Fruit fly (Drosophila melanogaster) whole organism, embryonic: Measurements from ENCODE around the gene rut.
A peak's percentile ranks its signal among the peaks of the same experiment; 100 is the strongest.

Source experiments
- ATbp ChIP-seq: fragments of 200-800 bp; sonication (Bioruptor generic); optimal IDR thresholded peaks from 2 replicates; lab custom pipeline; 2017; ENCODE audit warnings: missing biosample characterization, mild to moderate bottlenecking, missing genetic modification characterization, missing genetic modification reagents
- Aef1 ChIP-seq: fragments of 200-800 bp; sonication (Bioruptor generic); IDR thresholded peaks from 3 replicates; pipeline ENCODE4 v1.3.6; 2022; ENCODE audit warnings: missing biosample characterization, missing genetic modification characterization
- CG10654 ChIP-seq: fragments of 200-800 bp; sonication (Bioruptor generic); optimal IDR thresholded peaks from 2 replicates; lab custom pipeline; 2016; ENCODE audit warnings: missing biosample characterization, missing genetic modification characterization
- CG11504 ChIP-seq: fragments of 200-800 bp; sonication (Bioruptor generic); optimal IDR thresholded peaks from 3 replicates; lab custom pipeline; 2019; ENCODE audit warnings: missing biosample characterization, mild to moderate bottlenecking, missing genetic modification characterization, moderate library complexity
- CG11695 ChIP-seq: fragments of 200-800 bp; sonication (Bioruptor generic); IDR thresholded peaks from 3 replicates; pipeline ENCODE4 v1.3.6; 2022; ENCODE audit warnings: missing biosample characterization, missing genetic modification characterization
- CG14667 ChIP-seq: fragments of 200-800 bp; sonication (Bioruptor generic); IDR thresholded peaks from 2 replicates; pipeline ENCODE4 v1.3.6; 2022; ENCODE audit warnings: missing biosample characterization, missing genetic modification characterization
- CG17328 ChIP-seq: fragments of 200-800 bp; sonication (Bioruptor generic); IDR thresholded peaks from 2 replicates; pipeline ENCODE4 v1.3.6; 2022; ENCODE audit warnings: missing biosample characterization, missing genetic modification characterization
- CG2120 ChIP-seq: fragments of 200-800 bp; sonication (Bioruptor generic); optimal IDR thresholded peaks from 3 replicates; lab custom pipeline; 2016; ENCODE audit warnings: missing biosample characterization, missing genetic modification characterization
- CG32767 ChIP-seq: fragments of 200-800 bp; sonication (Bioruptor generic); IDR thresholded peaks from 2 replicates; pipeline ENCODE4 v1.3.6; 2022; ENCODE audit warnings: missing biosample characterization, missing genetic modification characterization
- CG4617 ChIP-seq: fragments of 200-800 bp; sonication (Bioruptor generic); optimal IDR thresholded peaks from 3 replicates; lab custom pipeline; 2016; ENCODE audit warnings: missing biosample characterization, missing genetic modification characterization, borderline replicate concordance
- CG4707 ChIP-seq: fragments of 200-800 bp; sonication (Bioruptor generic); optimal IDR thresholded peaks from 2 replicates; lab custom pipeline; 2018; ENCODE audit warnings: missing biosample characterization, mild to moderate bottlenecking, missing genetic modification characterization, moderate library complexity
- CG4730 ChIP-seq: fragments of 200-800 bp; sonication (Bioruptor generic); IDR thresholded peaks from 2 replicates; pipeline ENCODE4 v1.3.6; 2022; ENCODE audit warnings: missing biosample characterization, missing genetic modification characterization
- CG6765 ChIP-seq: fragments of 200-800 bp; sonication (Bioruptor generic); optimal IDR thresholded peaks from 3 replicates; lab custom pipeline; 2017; ENCODE audit warnings: missing biosample characterization, mild to moderate bottlenecking, missing genetic modification characterization
- CG8281 ChIP-seq: fragments of 200-800 bp; sonication (Bioruptor generic); optimal IDR thresholded peaks from 2 replicates; lab custom pipeline; 2018; ENCODE audit warnings: missing biosample characterization, mild to moderate bottlenecking, missing genetic modification characterization, moderate library complexity
- CG8924 ChIP-seq: fragments of 200-800 bp; optimal IDR thresholded peaks from 3 replicates; lab custom pipeline; 2019; ENCODE audit warnings: missing biosample characterization, mild to moderate bottlenecking, missing genetic modification characterization, moderate library complexity
- CG9609 ChIP-seq: fragments of 200-800 bp; sonication (Bioruptor generic); optimal IDR thresholded peaks from 3 replicates; lab custom pipeline; 2016; ENCODE audit warnings: missing biosample characterization, missing genetic modification characterization
- CTCF ChIP-seq: fragments of 200-800 bp; sonication (Bioruptor generic); optimal IDR thresholded peaks from 2 replicates; lab custom pipeline; 2017; ENCODE audit warnings: missing biosample characterization, mild to moderate bottlenecking, missing genetic modification characterization, moderate library complexity
- Dbx ChIP-seq: fragments of 200-800 bp; sonication (Bioruptor generic); IDR thresholded peaks from 3 replicates; pipeline ENCODE4 v1.3.6; 2022; ENCODE audit warnings: missing biosample characterization, missing genetic modification characterization
- Gsc ChIP-seq: fragments of 200-800 bp; sonication (Bioruptor generic); IDR thresholded peaks from 2 replicates; pipeline ENCODE4 v1.3.6; 2022; ENCODE audit warnings: missing biosample characterization, missing genetic modification characterization
- Gug ChIP-seq: fragments of 200-800 bp; sonication (Bioruptor generic); IDR thresholded peaks from 4 replicates; pipeline ENCODE4 v1.3.6; 2022; ENCODE audit warnings: missing biosample characterization, missing genetic modification characterization
- H2.0 ChIP-seq: fragments of 200-800 bp; sonication (Bioruptor generic); IDR thresholded peaks from 2 replicates; pipeline ENCODE4 v1.3.6; 2022; ENCODE audit warnings: missing biosample characterization, missing genetic modification characterization
- HmgZ ChIP-seq: fragments of 200-800 bp; sonication (Bioruptor generic); optimal IDR thresholded peaks from 2 replicates; lab custom pipeline; 2018; ENCODE audit warnings: missing biosample characterization, mild to moderate bottlenecking, missing genetic modification characterization
- Hr39 ChIP-seq: fragments of >200 bp; optimal IDR thresholded peaks from 2 replicates; lab custom pipeline; 2017
- Hsf ChIP-seq: fragments of 200-800 bp; sonication (Bioruptor generic); optimal IDR thresholded peaks from 3 replicates; lab custom pipeline; 2016; ENCODE audit warnings: missing biosample characterization, missing genetic modification characterization
- Mad ChIP-seq: fragments of 200-800 bp; sonication (Bioruptor generic); optimal IDR thresholded peaks from 2 replicates; lab custom pipeline; 2016; ENCODE audit warnings: missing biosample characterization, missing genetic modification characterization
- Nf-YA ChIP-seq: fragments of 200-800 bp; sonication (Bioruptor generic); IDR thresholded peaks from 2 replicates; pipeline ENCODE4 v1.3.6; 2022; ENCODE audit warnings: missing biosample characterization, missing genetic modification characterization
- Ptx1 ChIP-seq: fragments of 200-800 bp; sonication (Bioruptor generic); IDR thresholded peaks from 2 replicates; pipeline ENCODE4 v1.3.6; 2022; ENCODE audit warnings: missing biosample characterization, missing genetic modification characterization
- Sox102F ChIP-seq: fragments of 200-800 bp; sonication (Bioruptor generic); optimal IDR thresholded peaks from 2 replicates; lab custom pipeline; 2018; ENCODE audit warnings: missing biosample characterization, mild to moderate bottlenecking, missing genetic modification characterization, moderate library complexity
- Usf ChIP-seq: fragments of 200-800 bp; sonication (Bioruptor generic); optimal IDR thresholded peaks from 2 replicates; lab custom pipeline; 2017; ENCODE audit warnings: missing genotype, missing biosample characterization, missing genetic modification characterization
- Xrp1 ChIP-seq: fragments of 200-800 bp; sonication (Bioruptor generic); IDR thresholded peaks from 2 replicates; pipeline ENCODE4 v1.3.6; 2022; ENCODE audit warnings: missing biosample characterization, missing genetic modification characterization
- al ChIP-seq: fragments of 200-800 bp; sonication (Bioruptor generic); IDR thresholded peaks from 2 replicates; pipeline ENCODE4 v1.3.6; 2022; ENCODE audit warnings: missing biosample characterization, missing genetic modification characterization
- az2 ChIP-seq: fragments of 200-800 bp; sonication (Bioruptor generic); optimal IDR thresholded peaks from 3 replicates; lab custom pipeline; 2016; ENCODE audit warnings: missing biosample characterization, missing genetic modification characterization
- bcd ChIP-seq: fragments of 200-800 bp; sonication (Bioruptor generic); optimal IDR thresholded peaks from 2 replicates; lab custom pipeline; 2017; ENCODE audit warnings: missing biosample characterization, mild to moderate bottlenecking, missing genetic modification characterization
- bigmax ChIP-seq: fragments of 200-800 bp; sonication (Bioruptor generic); optimal IDR thresholded peaks from 2 replicates; lab custom pipeline; 2018; ENCODE audit warnings: missing biosample characterization, mild to moderate bottlenecking, missing genetic modification characterization
- ci ChIP-seq: fragments of 200-800 bp; sonication (Bioruptor generic); IDR thresholded peaks from 3 replicates; pipeline ENCODE4 v1.3.6; 2022; ENCODE audit warnings: missing biosample characterization, missing genetic modification characterization
- ewg ChIP-seq: fragments of 200-800 bp; sonication (Bioruptor generic); optimal IDR thresholded peaks from 3 replicates; lab custom pipeline; 2017; ENCODE audit warnings: mild to moderate bottlenecking, missing biosample characterization, missing genetic modification reagents, missing genetic modification characterization
- gcm ChIP-seq: fragments of 200-800 bp; sonication (Bioruptor generic); optimal IDR thresholded peaks from 2 replicates; lab custom pipeline; 2019; ENCODE audit warnings: missing biosample characterization, mild to moderate bottlenecking, missing genetic modification characterization, moderate library complexity
- kay ChIP-seq: fragments of 200-800 bp; sonication (Bioruptor generic); optimal IDR thresholded peaks from 2 replicates; lab custom pipeline; 2016; ENCODE audit warnings: missing biosample characterization, missing genetic modification characterization
- p53 ChIP-seq: fragments of 200-800 bp; sonication (Bioruptor generic); optimal IDR thresholded peaks from 2 replicates; lab custom pipeline; 2016; ENCODE audit warnings: missing biosample characterization, missing genetic modification characterization
- pho ChIP-seq: fragments of 200-800 bp; sonication (Bioruptor generic); optimal IDR thresholded peaks from 2 replicates; lab custom pipeline; 2016; ENCODE audit warnings: missing biosample characterization, missing genetic modification characterization
- prd ChIP-seq, 3 experiments: fragments of >200 bp in 2 of 3; fragments of 200-800 bp in 1 of 3; sonication (Bioruptor generic) in 1 of 3; optimal IDR thresholded peaks in 2 of 3; IDR thresholded peaks in 1 of 3; 2 replicates in 2 of 3; 3 replicates in 1 of 3; pipeline versions ENCODE4 v1.3.6 to Lab custom; 2017 to 2022; ENCODE audit warnings: missing biosample characterization in 1 of 3, missing genetic modification characterization in 1 of 3
- pum ChIP-seq: fragments of 200-800 bp; sonication (Bioruptor generic); optimal IDR thresholded peaks from 2 replicates; lab custom pipeline; 2016; ENCODE audit warnings: missing biosample characterization, missing genetic modification characterization
- rib ChIP-seq: fragments of 200-800 bp; sonication (Bioruptor generic); IDR thresholded peaks from 2 replicates; pipeline ENCODE4 v1.3.6; 2022; ENCODE audit warnings: missing biosample characterization, missing genetic modification characterization
- row ChIP-seq: fragments of 200-800 bp; sonication (Bioruptor generic); IDR thresholded peaks from 3 replicates; pipeline ENCODE4 v1.3.6; 2022; ENCODE audit warnings: missing biosample characterization, missing genetic modification characterization
- sens-2 ChIP-seq: fragments of 200-800 bp; sonication (Bioruptor generic); IDR thresholded peaks from 2 replicates; pipeline ENCODE4 v1.3.6; 2022; ENCODE audit warnings: missing biosample characterization, missing genetic modification characterization
- sisA ChIP-seq: fragments of 200-800 bp; sonication (Bioruptor generic); IDR thresholded peaks from 2 replicates; pipeline ENCODE4 v1.3.6; 2022; ENCODE audit warnings: missing biosample characterization, missing genetic modification characterization
- stc ChIP-seq: fragments of 200-800 bp; sonication (Bioruptor generic); IDR thresholded peaks from 2 replicates; pipeline ENCODE4 v1.3.6; 2022; ENCODE audit warnings: missing biosample characterization, missing genetic modification characterization
- stwl ChIP-seq: fragments of 200-800 bp; sonication (Bioruptor generic); optimal IDR thresholded peaks from 3 replicates; lab custom pipeline; 2018; ENCODE audit warnings: missing biosample characterization, mild to moderate bottlenecking, missing genetic modification characterization, moderate library complexity
- vvl ChIP-seq: fragments of 200-800 bp; sonication (Bioruptor generic); IDR thresholded peaks from 2 replicates; pipeline ENCODE4 v1.3.6; 2022; ENCODE audit warnings: missing biosample characterization, missing genetic modification characterization
- yki ChIP-seq: fragments of >200 bp; optimal IDR thresholded peaks from 3 replicates; lab custom pipeline; 2018
- zf30C ChIP-seq: fragments of 200-800 bp; sonication (Bioruptor generic); optimal IDR thresholded peaks from 3 replicates; lab custom pipeline; 2018; ENCODE audit warnings: missing biosample characterization, mild to moderate bottlenecking, missing genetic modification characterization

Gene rut

dm6 chrX:14839739-14840347 lies 14.0 kb upstream of the rut start (continued):
- TF ChIP-seq Gsc (GFP tag; lab: Robert Waterston, UW), result no peak
- TF ChIP-seq CG11504, result peak; percentile 13
- TF ChIP-seq rib (GFP tag; lab: Robert Waterston, UW), result peak; percentile 67; the same call in 1 of the 2 replicates
- peak; percentile 71 for TF ChIP-seq Aef1 (GFP tag; lab: Robert Waterston, UW)
- TF ChIP-seq bcd (GFP tag; lab: Kevin White, UChicago), result peak; percentile 46
- peak; percentile 37 for TF ChIP-seq ATbp (GFP tag; lab: Kevin White, UChicago)
- peak; percentile 57 for TF ChIP-seq CG8924 (tag; lab: Kevin White, UChicago)
- TF ChIP-seq CG9609, result peak; percentile 32
- TF ChIP-seq zf30C (GFP tag; lab: Kevin White, UChicago), result peak; percentile 91
- TF ChIP-seq CG4730 (GFP tag; lab: Robert Waterston, UW), result peak; percentile 12; the same call in 1 of the 2 replicates
- TF ChIP-seq CG14667 (GFP tag; lab: Robert Waterston, UW), result peak; percentile 41; the same call in 1 of the 2 replicates
- peak; percentile 80 for TF ChIP-seq vvl (GFP tag; lab: Robert Waterston, UW)
- 0 out of 3 replicates have a peak, but pooled peaks have one; percentile 51 for TF ChIP-seq Dbx (GFP tag; lab: Robert Waterston, UW)
- TF ChIP-seq Mad, result peak; percentile 15
- TF ChIP-seq H2.0 (GFP tag; lab: Robert Waterston, UW), result peak; percentile 29; the same call in 1 of the 2 replicates
- TF ChIP-seq az2 (GFP tag; lab: Kevin White, UChicago), result peak; percentile 15
- TF ChIP-seq Hsf (GFP tag; lab: Kevin White, UChicago), result peak; percentile 53
- no peak for TF ChIP-seq kay
- no peak for TF ChIP-seq yki
- no peak for TF ChIP-seq Hr39 (lab: Kevin White, UChicago)
- TF ChIP-seq Sox102F (GFP tag; lab: Kevin White, UChicago), result peak; percentile 43
- no peak for TF ChIP-seq CG4707 (GFP tag; lab: Kevin White, UChicago)
- TF ChIP-seq CTCF, result no peak
- 0 out of 2 replicates have a peak, but pooled peaks have one; percentile 7 for TF ChIP-seq Nf-YA
- no peak for TF ChIP-seq stwl (tag; lab: Kevin White, UChicago)
- TF ChIP-seq row, result peak; percentile 67
- peak; percentile 30; the same call in 1 of the 4 replicates for TF ChIP-seq Gug (GFP tag; lab: Robert Waterston, UW)
- TF ChIP-seq stc (GFP tag; lab: Robert Waterston, UW), result 0 out of 2 replicates have a peak, but pooled peaks have one; percentile 30
- TF ChIP-seq Usf, result peak; percentile 6
- TF ChIP-seq CG4617, result peak; percentile 3
- TF ChIP-seq CG32767 (GFP tag; lab: Robert Waterston, UW), result peak; percentile 48; the same call in 1 of the 2 replicates
- no peak for TF ChIP-seq sens-2
- no peak for TF ChIP-seq ewg (GFP tag; lab: Kevin White, UChicago)
- TF ChIP-seq CG2120, result peak; percentile 81
- TF ChIP-seq Ptx1 (GFP tag; lab: Robert Waterston, UW), result peak; percentile 40; the same call in 1 of the 2 replicates
- no peak for TF ChIP-seq CG8281 (tag; lab: Kevin White, UChicago)
- no peak for TF ChIP-seq prd (optimal IDR thresholded peaks at IDR 0.05; lab: Kevin White, UChicago)
- TF ChIP-seq prd (GFP tag; IDR thresholded peaks at IDR 0.05; lab: Robert Waterston, UW), result peak; percentile 52; the same call in 2 of the 3 replicates
- TF ChIP-seq ci (GFP tag; lab: Robert Waterston, UW), result peak; percentile 67; the same call in 2 of the 3 replicates
- TF ChIP-seq Xrp1 (GFP tag; lab: Robert Waterston, UW), result peak; percentile 39; the same call in 1 of the 2 replicates
- peak; percentile 74 for TF ChIP-seq pho (GFP tag; lab: Kevin White, UChicago)
- peak; percentile 32 for TF ChIP-seq gcm (GFP tag; lab: Kevin White, UChicago)
- TF ChIP-seq HmgZ, result peak; percentile 61
- peak; percentile 39 for TF ChIP-seq CG6765
- TF ChIP-seq pum (GFP tag; lab: Kevin White, UChicago), result peak; percentile 15
- peak; percentile 29 for TF ChIP-seq p53 (GFP tag; lab: Kevin White, UChicago)
- TF ChIP-seq CG11695, result peak; percentile 52; the same call in 1 of the 3 replicates
- TF ChIP-seq al (GFP tag; lab: Robert Waterston, UW), result peak; percentile 61
- peak; percentile 66 for TF ChIP-seq CG17328 (GFP tag; lab: Robert Waterston, UW)
- TF ChIP-seq CG10654 (GFP tag; lab: Kevin White, UChicago), result no peak
- peak; percentile 20; the same call in 1 of the 2 replicates for TF ChIP-seq sisA
- no peak for TF ChIP-seq bigmax
